Worm (Caenorhabditis elegans): Measurements from ENCODE around the gene tbc-13.

- no peak for TF ChIP-seq ces-1 (GFP tag; optimal IDR thresholded peaks at IDR 0.05)
- TF ChIP-seq zip-8 (tag; optimal IDR thresholded peaks at IDR 0.05) = no peak
- no peak for TF ChIP-seq snpc-4 (tag; optimal IDR thresholded peaks at IDR 0.05)
- TF ChIP-seq nhr-237 (tag; optimal IDR thresholded peaks at IDR 0.05) = no peak
- TF ChIP-seq unc-39 (tag; optimal IDR thresholded peaks at IDR 0.05) = no peak
- no peak for TF ChIP-seq lsy-2 (tag; optimal IDR thresholded peaks at IDR 0.05)
Observed at ce11 chrX:12534476-12534875, 49.6 kb downstream of the tbc-13 start.

Data from whole organism, mixed stage, embryonic.